Worm (Caenorhabditis elegans) whole organism, L3 larva: ENCODE results near the gene ets-5.
A peak's percentile ranks its signal among the peaks of the same experiment; 100 is the strongest.

ENCODE experiments used
- ama-1 ChIP-seq: fragments of 150-350 bp; optimal IDR thresholded peaks from 2 replicates; lab custom pipeline; 2018
- ceh-16 ChIP-seq: sonication (generic microtip); optimal IDR thresholded peaks from 2 replicates; lab custom pipeline; 2017; ENCODE audit warnings: missing biosample characterization, missing genetic modification characterization
- ceh-82 ChIP-seq: fragments of 150-350 bp; optimal IDR thresholded peaks from 2 replicates; lab custom pipeline; 2014; ENCODE audit warnings: missing biosample characterization, missing genetic modification characterization
- elt-1 ChIP-seq: fragments of 150-350 bp; optimal IDR thresholded peaks from 2 replicates; lab custom pipeline; 2014; ENCODE audit warnings: missing biosample characterization, missing genetic modification characterization
- fkh-10 ChIP-seq: sonication (generic microtip); optimal IDR thresholded peaks from 2 replicates; lab custom pipeline; 2017; ENCODE audit warnings: missing biosample characterization, missing genetic modification reagents, missing genetic modification characterization
- fkh-2 ChIP-seq: fragments of 150-350 bp; optimal IDR thresholded peaks from 2 replicates; lab custom pipeline; 2014; ENCODE audit warnings: missing biosample characterization, missing genetic modification reagents, missing genetic modification characterization
- mdl-1 ChIP-seq: fragments of 150-350 bp; optimal IDR thresholded peaks from 2 replicates; lab custom pipeline; 2014; ENCODE audit warnings: missing biosample characterization, missing genetic modification characterization
- nhr-11 ChIP-seq: fragments of 150-350 bp; optimal IDR thresholded peaks from 2 replicates; lab custom pipeline; 2014; ENCODE audit warnings: missing biosample characterization, missing genetic modification characterization
- nhr-23 ChIP-seq: fragments of 150-350 bp; optimal IDR thresholded peaks from 2 replicates; lab custom pipeline; 2014; ENCODE audit warnings: missing biosample characterization, missing genetic modification reagents, missing genetic modification characterization
- nhr-76 ChIP-seq: fragments of 150-350 bp; sonication (generic microtip); optimal IDR thresholded peaks from 5 replicates; lab custom pipeline; 2014; ENCODE audit warnings: missing biosample characterization, missing genetic modification characterization
- pha-4 ChIP-seq: fragments of 150-350 bp; optimal IDR thresholded peaks from 2 replicates; lab custom pipeline; 2014; ENCODE audit warnings: missing biosample characterization, missing genetic modification reagents, missing genetic modification characterization
- snpc-4 ChIP-seq: fragments of 150-350 bp; optimal IDR thresholded peaks from 2 replicates; lab custom pipeline; 2014; ENCODE audit warnings: missing biosample characterization, missing genetic modification characterization
- unc-39 ChIP-seq: sonication (generic microtip); optimal IDR thresholded peaks from 4 replicates; lab custom pipeline; 2017; ENCODE audit warnings: missing biosample characterization, missing genetic modification characterization
- unc-62 ChIP-seq: fragments of 150-350 bp; sonication (generic microtip); optimal IDR thresholded peaks from 4 replicates; lab custom pipeline; 2014; ENCODE audit warnings: missing biosample characterization, missing genetic modification reagents, missing genetic modification characterization

ce11 chrX:5043887-5044286 is 40.4 kb downstream of the ets-5 start, which contains the start of gene Y64H9A.2:
- TF ChIP-seq mdl-1 (tag; lab: Kevin White, UChicago) (no peak), fkh-2 (tag; lab: Kevin White, UChicago) (no peak), unc-62 (GFP tag; lab: Kevin White, UChicago) (no peak), pha-4 (tag; lab: Kevin White, UChicago) (no peak), ama-1 (lab: Kevin White, UChicago) (no peak), nhr-23 (peak; percentile 45), snpc-4 (tag; lab: Kevin White, UChicago) (no peak), nhr-11 (no peak), elt-1 (tag; lab: Kevin White, UChicago) (no peak), ceh-82 (tag; lab: Kevin White, UChicago) (no peak), nhr-76 (tag; lab: Kevin White, UChicago) (no peak), unc-39 (tag; lab: Kevin White, UChicago) (no peak), fkh-10 (GFP tag; lab: Kevin White, UChicago) (no peak), ceh-16 (tag; lab: Kevin White, UChicago) (no peak)
